Fruit fly (Drosophila melanogaster) whole organism, embryonic: ENCODE measurements around the gene CG4593.

Experiments used
- Ada2b ChIP-seq: fragments of 200-800 bp; sonication (Bioruptor generic); IDR thresholded peaks from 2 replicates; pipeline ENCODE4 v1.3.6; 2022; ENCODE audit warnings: missing biosample characterization, missing genetic modification characterization
- B-H2 ChIP-seq: fragments of 200-800 bp; sonication (Bioruptor generic); optimal IDR thresholded peaks from 2 replicates; lab custom pipeline; 2018; ENCODE audit warnings: missing biosample characterization, mild to moderate bottlenecking, missing genetic modification characterization
- CG10274 ChIP-seq: fragments of 200-800 bp; sonication (Bioruptor generic); optimal IDR thresholded peaks from 3 replicates; lab custom pipeline; 2017; ENCODE audit warnings: missing biosample characterization, mild to moderate bottlenecking, missing genetic modification characterization
- CG12659 ChIP-seq: fragments of 200-800 bp; sonication (Bioruptor generic); optimal IDR thresholded peaks from 3 replicates; lab custom pipeline; 2017; ENCODE audit warnings: mild to moderate bottlenecking, missing biosample characterization, missing genetic modification reagents, missing genetic modification characterization
- CG14441 ChIP-seq: fragments of 200-800 bp; sonication (Bioruptor generic); IDR thresholded peaks from 2 replicates; pipeline ENCODE4 v1.3.6; 2022; ENCODE audit warnings: missing biosample characterization, missing genetic modification characterization
- CG15269 ChIP-seq: fragments of 200-800 bp; sonication (Bioruptor generic); optimal IDR thresholded peaks from 2 replicates; lab custom pipeline; 2018; ENCODE audit warnings: missing biosample characterization, mild to moderate bottlenecking, missing genetic modification characterization, moderate library complexity
- CG15479 ChIP-seq: fragments of 200-800 bp; sonication (Bioruptor generic); optimal IDR thresholded peaks from 3 replicates; lab custom pipeline; 2019; ENCODE audit warnings: missing biosample characterization, mild to moderate bottlenecking, missing genetic modification characterization, moderate library complexity
- CG1792 ChIP-seq: fragments of 200-800 bp; sonication (Bioruptor generic); optimal IDR thresholded peaks from 2 replicates; lab custom pipeline; 2016; ENCODE audit warnings: missing biosample characterization, missing genetic modification characterization
- CG30431 ChIP-seq: fragments of 200-800 bp; sonication (Bioruptor generic); optimal IDR thresholded peaks from 2 replicates; lab custom pipeline; 2017; ENCODE audit warnings: missing biosample characterization, missing genetic modification characterization
- CG3065 ChIP-seq: fragments of 200-800 bp; sonication (Bioruptor generic); optimal IDR thresholded peaks from 2 replicates; lab custom pipeline; 2016; ENCODE audit warnings: missing biosample characterization, missing genetic modification characterization
- CG3163 ChIP-seq: fragments of 200-800 bp; sonication (Bioruptor generic); optimal IDR thresholded peaks from 3 replicates; lab custom pipeline; 2016; ENCODE audit warnings: missing biosample characterization, missing genetic modification characterization
- CG3281 ChIP-seq: fragments of 200-800 bp; sonication (Bioruptor generic); optimal IDR thresholded peaks from 3 replicates; lab custom pipeline; 2017; ENCODE audit warnings: missing biosample characterization, mild to moderate bottlenecking, missing genetic modification characterization
- CG42726 ChIP-seq: fragments of 200-800 bp; sonication (Bioruptor generic); IDR thresholded peaks from 2 replicates; pipeline ENCODE4 v1.3.6; 2022; ENCODE audit warnings: missing biosample characterization, missing genetic modification characterization; ENCODE audit not compliant: partially characterized antibody
- CG6272 ChIP-seq: fragments of 200-800 bp; sonication (Bioruptor generic); IDR thresholded peaks from 2 replicates; pipeline ENCODE4 v1.3.6; 2022; ENCODE audit warnings: missing biosample characterization, missing genetic modification characterization
- CG8290 ChIP-seq, 3 experiments: fragments of 200-800 bp; sonication (Bioruptor generic); optimal IDR thresholded peaks; 2 replicates each; lab custom pipeline; 2016 to 2019; ENCODE audit warnings: missing biosample characterization in 3 of 3, missing genetic modification characterization in 3 of 3, mild to moderate bottlenecking in 2 of 3, moderate library complexity in 1 of 3
- CG9437 ChIP-seq: fragments of 200-800 bp; sonication (Bioruptor generic); optimal IDR thresholded peaks from 2 replicates; lab custom pipeline; 2018; ENCODE audit warnings: missing biosample characterization, mild to moderate bottlenecking, missing genetic modification characterization
- CG9817 ChIP-seq: fragments of 200-800 bp; sonication (Bioruptor generic); optimal IDR thresholded peaks from 2 replicates; lab custom pipeline; 2018; ENCODE audit warnings: missing biosample characterization, mild to moderate bottlenecking, missing genetic modification characterization, moderate library complexity
- Dek ChIP-seq: fragments of 200-800 bp; sonication (Bioruptor generic); optimal IDR thresholded peaks from 3 replicates; lab custom pipeline; 2019; ENCODE audit warnings: missing biosample characterization, mild to moderate bottlenecking, missing genetic modification characterization, moderate library complexity
- Dfd ChIP-seq, 2 experiments: fragments of >200 bp; optimal IDR thresholded peaks; 2 replicates each; lab custom pipeline; 2017; ENCODE audit warnings: missing biosample characterization in 2 of 2, missing genetic modification characterization in 2 of 2
- Dp ChIP-seq: fragments of 200-800 bp; sonication (Bioruptor generic); optimal IDR thresholded peaks from 2 replicates; lab custom pipeline; 2018; ENCODE audit warnings: missing biosample characterization, mild to moderate bottlenecking, missing genetic modification characterization, moderate library complexity
- Fer2 ChIP-seq: fragments of 200-800 bp; sonication (Bioruptor generic); optimal IDR thresholded peaks from 2 replicates; lab custom pipeline; 2018; ENCODE audit warnings: missing biosample characterization, mild to moderate bottlenecking, missing genetic modification characterization, moderate library complexity
- H15 ChIP-seq: fragments of 200-800 bp; sonication (Bioruptor generic); IDR thresholded peaks from 3 replicates; pipeline ENCODE4 v1.3.6; 2022; ENCODE audit warnings: missing biosample characterization, missing genetic modification characterization
- HLH4C ChIP-seq: fragments of 200-800 bp; sonication (Bioruptor generic); IDR thresholded peaks from 3 replicates; pipeline ENCODE4 v1.3.6; 2022; ENCODE audit warnings: missing biosample characterization, missing genetic modification characterization; ENCODE audit not compliant: partially characterized antibody
- Scr ChIP-seq: fragments of 200-800 bp; sonication (Bioruptor generic); IDR thresholded peaks from 2 replicates; pipeline ENCODE4 v1.3.6; 2022; ENCODE audit warnings: missing biosample characterization, missing genetic modification characterization; ENCODE audit not compliant: partially characterized antibody
- Trl ChIP-seq, 3 experiments: fragments of >200 bp in 2 of 3; fragments of 200-800 bp in 1 of 3; sonication (Bioruptor generic) in 1 of 3; optimal IDR thresholded peaks; 2 replicates in 1 of 3; 3 replicates in 2 of 3; lab custom pipeline; 2016 to 2017; ENCODE audit warnings: missing biosample characterization in 1 of 3, missing genetic modification characterization in 1 of 3
- ash1 ChIP-seq: fragments of 200-800 bp; sonication (Bioruptor generic); optimal IDR thresholded peaks from 2 replicates; lab custom pipeline; 2018; ENCODE audit warnings: missing biosample characterization, mild to moderate bottlenecking, missing genetic modification characterization
- bcd ChIP-seq: fragments of 200-800 bp; sonication (Bioruptor generic); optimal IDR thresholded peaks from 2 replicates; lab custom pipeline; 2017; ENCODE audit warnings: missing biosample characterization, mild to moderate bottlenecking, missing genetic modification characterization
- br ChIP-seq: fragments of >200 bp; optimal IDR thresholded peaks from 2 replicates; lab custom pipeline; 2017
- chinmo ChIP-seq: fragments of 200-800 bp; sonication (Bioruptor generic); IDR thresholded peaks from 4 replicates; pipeline ENCODE4 v1.3.6; 2022; ENCODE audit warnings: missing biosample characterization, missing genetic modification characterization; ENCODE audit not compliant: partially characterized antibody
- danr ChIP-seq: fragments of 200-800 bp; sonication (Bioruptor generic); IDR thresholded peaks from 2 replicates; pipeline ENCODE4 v1.3.6; 2022; ENCODE audit warnings: missing biosample characterization, missing genetic modification characterization
- dmrt99B ChIP-seq: fragments of 200-800 bp; sonication (Bioruptor generic); optimal IDR thresholded peaks from 2 replicates; lab custom pipeline; 2018; ENCODE audit warnings: missing biosample characterization, mild to moderate bottlenecking, missing genetic modification characterization, moderate library complexity
- dpn ChIP-seq, 2 experiments: fragments of 200-800 bp; sonication (Bioruptor generic); optimal IDR thresholded peaks; 3 replicates each; lab custom pipeline; 2016; ENCODE audit warnings: missing biosample characterization in 2 of 2, missing genetic modification characterization in 2 of 2
- emc ChIP-seq: fragments of 200-800 bp; sonication (Bioruptor generic); optimal IDR thresholded peaks from 2 replicates; lab custom pipeline; 2016; ENCODE audit warnings: missing biosample characterization, missing genetic modification characterization
- eyg ChIP-seq: fragments of 200-800 bp; sonication (Bioruptor generic); optimal IDR thresholded peaks from 3 replicates; lab custom pipeline; 2016; ENCODE audit warnings: missing biosample characterization, missing genetic modification characterization
- gcm2 ChIP-seq: fragments of 200-800 bp; sonication (Bioruptor generic); optimal IDR thresholded peaks from 2 replicates; lab custom pipeline; 2016; ENCODE audit warnings: missing biosample characterization, missing genetic modification characterization
- gem ChIP-seq: fragments of 200-800 bp; sonication (Bioruptor generic); optimal IDR thresholded peaks from 2 replicates; lab custom pipeline; 2019; ENCODE audit warnings: missing biosample characterization, mild to moderate bottlenecking, missing genetic modification characterization, moderate library complexity
- jigr1 ChIP-seq: fragments of 200-800 bp; sonication (Bioruptor generic); IDR thresholded peaks from 3 replicates; pipeline ENCODE4 v1.3.6; 2022; ENCODE audit warnings: missing biosample characterization, missing genetic modification characterization
- mirr ChIP-seq: fragments of 200-800 bp; sonication (Bioruptor generic); optimal IDR thresholded peaks from 3 replicates; lab custom pipeline; 2018; ENCODE audit warnings: missing biosample characterization, mild to moderate bottlenecking, missing genetic modification characterization
- pan ChIP-seq, 4 experiments: fragments of >200 bp in 3 of 4; fragments of 200-800 bp in 1 of 4; sonication (Bioruptor generic) in 1 of 4; optimal IDR thresholded peaks in 3 of 4; IDR thresholded peaks in 1 of 4; 2 replicates each; pipeline versions ENCODE4 v1.3.6 to Lab custom; 2017 to 2022; ENCODE audit warnings: missing biosample characterization in 2 of 4, missing genetic modification characterization in 2 of 4, mixed read lengths in 1 of 4
- phol ChIP-seq: fragments of 200-800 bp; sonication (Bioruptor generic); optimal IDR thresholded peaks from 3 replicates; lab custom pipeline; 2018; ENCODE audit warnings: missing biosample characterization, mild to moderate bottlenecking, missing genetic modification characterization, moderate library complexity
- pita ChIP-seq: fragments of 200-800 bp; sonication (Bioruptor generic); optimal IDR thresholded peaks from 2 replicates; lab custom pipeline; 2017; ENCODE audit warnings: missing biosample characterization, mild to moderate bottlenecking, missing genetic modification characterization
- sens-2 ChIP-seq: fragments of 200-800 bp; sonication (Bioruptor generic); IDR thresholded peaks from 2 replicates; pipeline ENCODE4 v1.3.6; 2022; ENCODE audit warnings: missing biosample characterization, missing genetic modification characterization
- tap ChIP-seq: fragments of 200-800 bp; optimal IDR thresholded peaks from 3 replicates; lab custom pipeline; 2019; ENCODE audit warnings: missing biosample characterization, mild to moderate bottlenecking, missing genetic modification characterization, moderate library complexity
- tgo ChIP-seq: fragments of 200-800 bp; sonication (Bioruptor generic); IDR thresholded peaks from 3 replicates; pipeline ENCODE4 v1.3.6; 2022; ENCODE audit warnings: missing biosample characterization, missing genetic modification characterization
- usp ChIP-seq: fragments of >200 bp; optimal IDR thresholded peaks from 2 replicates; lab custom pipeline; 2017; ENCODE audit warnings: missing biosample characterization, missing genetic modification characterization
- wek ChIP-seq: fragments of 200-800 bp; sonication (Bioruptor generic); optimal IDR thresholded peaks from 3 replicates; lab custom pipeline; 2018; ENCODE audit warnings: missing biosample characterization, mild to moderate bottlenecking, missing genetic modification characterization, moderate library complexity
- zen ChIP-seq: fragments of 200-800 bp; sonication (Bioruptor generic); optimal IDR thresholded peaks from 3 replicates; lab custom pipeline; 2018; ENCODE audit warnings: missing biosample characterization, mild to moderate bottlenecking, missing genetic modification characterization, moderate library complexity

CG4593 gene

DNA sequence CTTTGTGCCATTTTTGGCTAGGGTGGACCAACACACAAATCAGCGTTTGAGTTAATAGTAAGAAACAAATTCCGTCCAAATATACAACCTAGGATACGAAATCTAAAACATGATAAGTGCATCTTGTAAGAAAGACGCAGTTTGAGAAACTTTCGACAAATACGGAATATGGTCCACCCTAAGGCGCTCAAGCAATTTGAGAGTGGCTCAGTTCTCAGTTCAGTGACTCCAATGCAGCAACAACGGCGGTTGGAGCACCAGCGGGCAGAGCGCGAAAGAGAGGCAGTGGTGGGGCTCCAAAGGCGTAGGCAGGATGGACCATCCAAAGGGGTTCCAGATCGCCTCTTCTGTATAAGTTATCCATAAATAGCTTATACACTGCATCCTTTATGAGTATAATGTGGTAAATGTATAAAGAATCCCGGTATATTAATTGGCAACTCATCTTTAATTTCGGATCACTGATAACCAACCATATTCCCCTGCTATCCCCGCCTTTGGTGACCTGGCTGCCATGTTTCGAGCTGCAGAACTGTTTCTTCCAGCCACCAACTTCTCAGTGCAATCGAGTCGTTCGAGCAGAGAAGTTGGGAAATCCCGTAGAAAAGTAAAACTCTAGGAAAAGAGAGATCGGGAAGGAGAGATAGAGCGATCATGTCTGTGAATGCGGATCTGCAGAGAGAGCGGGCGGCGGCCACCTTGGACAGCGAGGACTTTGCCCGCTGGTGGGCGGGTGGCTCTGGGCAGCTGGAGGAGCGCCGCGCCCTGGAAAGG is 44.1 kb upstream of the CG4593 start, which contains the start of gene CG4586 (continued):
- TF ChIP-seq sens-2 (GFP tag; lab: Robert Waterston, UW): peak; percentile 88
- TF ChIP-seq bcd (GFP tag; lab: Kevin White, UChicago): peak; percentile 94
- TF ChIP-seq B-H2: peak; percentile 93
- TF ChIP-seq Dfd (GFP tag; optimal IDR thresholded peaks at IDR 0.05; lab: Kevin White, UChicago): no peak
- TF ChIP-seq mirr: peak; percentile 96
- TF ChIP-seq wek (GFP tag; lab: Kevin White, UChicago): peak; percentile 94
- peak; percentile 95 for TF ChIP-seq dmrt99B
- TF ChIP-seq Dek (tag; lab: Kevin White, UChicago): peak; percentile 92
- TF ChIP-seq CG3163 (GFP tag; lab: Kevin White, UChicago): peak; percentile 84
- no peak for TF ChIP-seq br (lab: Kevin White, UChicago)
- TF ChIP-seq Scr (GFP tag; lab: Robert Waterston, UW): no peak
- peak; percentile 92 for TF ChIP-seq CG1792 (GFP tag; lab: Kevin White, UChicago)
- TF ChIP-seq Ada2b (GFP tag; lab: Robert Waterston, UW): peak; percentile 96
- TF ChIP-seq H15 (GFP tag; lab: Robert Waterston, UW): peak; percentile 85
- TF ChIP-seq CG30431 (GFP tag; lab: Kevin White, UChicago): peak; percentile 86
- TF ChIP-seq CG6272 (GFP tag; lab: Robert Waterston, UW): peak; percentile 68
- TF ChIP-seq CG9817: peak; percentile 90
- peak; percentile 90 for TF ChIP-seq emc (GFP tag; lab: Kevin White, UChicago)
- TF ChIP-seq Fer2 (tag; lab: Kevin White, UChicago): peak; percentile 84
- TF ChIP-seq CG3281 (GFP tag; lab: Kevin White, UChicago): peak; percentile 98
- TF ChIP-seq tap: peak; percentile 96
- TF ChIP-seq pan (optimal IDR thresholded peaks at IDR 0.05; lab: Kevin White, UChicago): no peak
- TF ChIP-seq pan (GFP tag; optimal IDR thresholded peaks at IDR 0.05 in 1 of 2, IDR thresholded peaks at IDR 0.05 in 1 of 2): peak in 1 of 2 experiments; percentile 97
- peak; percentile 95 for TF ChIP-seq gem (tag; lab: Kevin White, UChicago)
- TF ChIP-seq CG10274 (GFP tag; lab: Kevin White, UChicago): peak; percentile 89
- TF ChIP-seq HLH4C (GFP tag; lab: Robert Waterston, UW): no peak
- peak; percentile 96 for TF ChIP-seq CG12659 (GFP tag; lab: Kevin White, UChicago)
- TF ChIP-seq CG42726 (GFP tag; lab: Robert Waterston, UW): no peak
- peak; percentile 94 to 97 for TF ChIP-seq dpn (GFP tag; optimal IDR thresholded peaks at IDR 0.05; lab: Kevin White, UChicago)
- no peak for TF ChIP-seq pita (GFP tag; lab: Kevin White, UChicago)
- TF ChIP-seq tgo (GFP tag; lab: Robert Waterston, UW): peak; percentile 88
- peak; percentile 80 for TF ChIP-seq CG8290 (GFP tag; optimal IDR thresholded peaks at IDR 0.05; lab: Kevin White, UChicago)
- peak; percentile 62 to 99 for TF ChIP-seq CG8290 (tag; optimal IDR thresholded peaks at IDR 0.05; lab: Kevin White, UChicago)
- TF ChIP-seq phol (tag; lab: Kevin White, UChicago): peak; percentile 89
- TF ChIP-seq CG15479 (GFP tag; lab: Kevin White, UChicago): peak; percentile 7
- TF ChIP-seq Dp (GFP tag; lab: Kevin White, UChicago): peak; percentile 3
- TF ChIP-seq ash1 (GFP tag; lab: Kevin White, UChicago): peak; percentile 91
- peak; percentile 94 for TF ChIP-seq CG14441 (GFP tag; lab: Robert Waterston, UW)
- peak; percentile 95 for TF ChIP-seq eyg
- TF ChIP-seq danr (GFP tag; lab: Robert Waterston, UW): peak; percentile 79
- TF ChIP-seq CG15269 (tag; lab: Kevin White, UChicago): peak; percentile 96
- peak; percentile 95 for TF ChIP-seq gcm2 (GFP tag; lab: Kevin White, UChicago)
- peak; percentile 81 for TF ChIP-seq zen
- TF ChIP-seq CG3065: peak; percentile 90
- TF ChIP-seq chinmo (GFP tag; lab: Robert Waterston, UW): no peak
- TF ChIP-seq Trl (optimal IDR thresholded peaks at IDR 0.05; lab: Kevin White, UChicago): no peak
- TF ChIP-seq Trl (GFP tag; optimal IDR thresholded peaks at IDR 0.05; lab: Kevin White, UChicago): peak; percentile 94
- TF ChIP-seq usp (GFP tag; lab: Kevin White, UChicago): no peak
- peak; percentile 51; the same call in 1 of the 3 replicates for TF ChIP-seq jigr1 (GFP tag; lab: Robert Waterston, UW)
- peak; percentile 86 for TF ChIP-seq CG9437 (GFP tag; lab: Kevin White, UChicago)
